Fruit fly (Drosophila melanogaster) whole organism, embryonic: ENCODE results near the gene cysu.
A peak's percentile ranks its signal among the peaks of the same experiment; 100 is the strongest.

Experiments
- Adf1 ChIP-seq: fragments of 200-800 bp; sonication (Bioruptor generic); IDR thresholded peaks from 2 replicates; pipeline ENCODE4 v1.3.6; 2022; ENCODE audit warnings: missing biosample characterization, missing genetic modification characterization
- CG10209 ChIP-seq: fragments of 200-800 bp; sonication (Bioruptor generic); optimal IDR thresholded peaks from 3 replicates; lab custom pipeline; 2017; ENCODE audit warnings: missing biosample characterization, mild to moderate bottlenecking, missing genetic modification characterization, missing genetic modification reagents
- CG10462 ChIP-seq: fragments of 200-800 bp; sonication (Bioruptor generic); optimal IDR thresholded peaks from 2 replicates; lab custom pipeline; 2016; ENCODE audit warnings: missing biosample characterization, missing genetic modification characterization
- CG12299 ChIP-seq: fragments of 200-800 bp; sonication (Bioruptor generic); optimal IDR thresholded peaks from 2 replicates; lab custom pipeline; 2018; ENCODE audit warnings: missing biosample characterization, mild to moderate bottlenecking, missing genetic modification characterization
- CG14710 ChIP-seq: fragments of 200-800 bp; sonication (Bioruptor generic); optimal IDR thresholded peaks from 3 replicates; lab custom pipeline; 2019; ENCODE audit warnings: missing biosample characterization, mild to moderate bottlenecking, missing genetic modification characterization, moderate library complexity
- CG14965 ChIP-seq: fragments of 200-800 bp; sonication (Bioruptor generic); optimal IDR thresholded peaks from 2 replicates; lab custom pipeline; 2016; ENCODE audit warnings: missing biosample characterization, missing genetic modification characterization, borderline replicate concordance
- CG31388 ChIP-seq: fragments of 200-800 bp; sonication (Bioruptor generic); optimal IDR thresholded peaks from 2 replicates; lab custom pipeline; 2016; ENCODE audit warnings: missing biosample characterization, missing genetic modification characterization
- CG34376 ChIP-seq: fragments of 200-800 bp; sonication (Bioruptor generic); optimal IDR thresholded peaks from 2 replicates; lab custom pipeline; 2018; ENCODE audit warnings: missing biosample characterization, mild to moderate bottlenecking, missing genetic modification characterization
- CG34422 ChIP-seq: fragments of 200-800 bp; sonication (Bioruptor generic); IDR thresholded peaks from 3 replicates; pipeline ENCODE4 v1.3.6; 2022; ENCODE audit warnings: missing biosample characterization, missing genetic modification characterization
- CG3995 ChIP-seq: fragments of 200-800 bp; sonication (Bioruptor generic); optimal IDR thresholded peaks from 3 replicates; lab custom pipeline; 2016; ENCODE audit warnings: missing biosample characterization, missing genetic modification characterization
- CG42726 ChIP-seq: fragments of 200-800 bp; sonication (Bioruptor generic); IDR thresholded peaks from 2 replicates; pipeline ENCODE4 v1.3.6; 2022; ENCODE audit warnings: missing biosample characterization, missing genetic modification characterization; ENCODE audit not compliant: partially characterized antibody
- CG4360 ChIP-seq: fragments of 200-800 bp; sonication (Bioruptor generic); IDR thresholded peaks from 2 replicates; pipeline ENCODE4 v1.3.6; 2022; ENCODE audit warnings: missing biosample characterization, missing genetic modification characterization
- CG4854 ChIP-seq: fragments of 200-800 bp; sonication (Bioruptor generic); optimal IDR thresholded peaks from 2 replicates; lab custom pipeline; 2016; ENCODE audit warnings: missing biosample characterization, missing genetic modification characterization, inconsistent platforms
- CG6175 ChIP-seq: fragments of 200-800 bp; sonication (Bioruptor generic); IDR thresholded peaks from 3 replicates; pipeline ENCODE4 v1.3.6; 2022; ENCODE audit warnings: missing biosample characterization, missing genetic modification characterization
- CG7839 ChIP-seq: fragments of 200-800 bp; sonication (Bioruptor generic); optimal IDR thresholded peaks from 3 replicates; lab custom pipeline; 2018; ENCODE audit warnings: missing biosample characterization, mild to moderate bottlenecking, missing genetic modification characterization, moderate library complexity
- CG7963 ChIP-seq: fragments of 200-800 bp; sonication (Bioruptor generic); IDR thresholded peaks from 3 replicates; pipeline ENCODE4 v1.3.6; 2022; ENCODE audit warnings: missing biosample characterization, missing genetic modification characterization; ENCODE audit not compliant: partially characterized antibody
- CG7987 ChIP-seq: fragments of 200-800 bp; sonication (Bioruptor generic); optimal IDR thresholded peaks from 2 replicates; lab custom pipeline; 2018; ENCODE audit warnings: missing biosample characterization, mild to moderate bottlenecking, missing genetic modification characterization, moderate library complexity
- CG8944 ChIP-seq: fragments of 200-800 bp; sonication (Bioruptor generic); optimal IDR thresholded peaks from 3 replicates; lab custom pipeline; 2016; ENCODE audit warnings: missing biosample characterization, missing genetic modification characterization
- CG9727 ChIP-seq: fragments of 200-800 bp; sonication (Bioruptor generic); optimal IDR thresholded peaks from 3 replicates; lab custom pipeline; 2017; ENCODE audit warnings: missing biosample characterization, mild to moderate bottlenecking, missing genetic modification characterization
- CkIIα-i1 ChIP-seq: fragments of 200-800 bp; sonication (Bioruptor generic); IDR thresholded peaks from 2 replicates; pipeline ENCODE4 v1.3.6; 2022; ENCODE audit warnings: missing biosample characterization, missing genetic modification characterization
- Deaf1 ChIP-seq: fragments of 200-800 bp; optimal IDR thresholded peaks from 3 replicates; lab custom pipeline; 2019; ENCODE audit warnings: missing biosample characterization, mild to moderate bottlenecking, missing genetic modification characterization, moderate library complexity
- Doc2 ChIP-seq: fragments of 200-800 bp; sonication (Bioruptor generic); IDR thresholded peaks from 2 replicates; pipeline ENCODE4 v1.3.6; 2022; ENCODE audit warnings: missing biosample characterization, missing genetic modification characterization
- E2f1 ChIP-seq: fragments of 200-800 bp; sonication (Bioruptor generic); IDR thresholded peaks from 2 replicates; pipeline ENCODE4 v1.3.6; 2022; ENCODE audit warnings: missing biosample characterization, missing genetic modification characterization
- Gsc ChIP-seq: fragments of 200-800 bp; sonication (Bioruptor generic); IDR thresholded peaks from 2 replicates; pipeline ENCODE4 v1.3.6; 2022; ENCODE audit warnings: missing biosample characterization, missing genetic modification characterization
- Rx ChIP-seq: fragments of 200-800 bp; sonication (Bioruptor generic); IDR thresholded peaks from 2 replicates; pipeline ENCODE4 v1.3.6; 2022; ENCODE audit warnings: missing biosample characterization, missing genetic modification characterization
- ab ChIP-seq: fragments of 200-800 bp; sonication (Bioruptor generic); optimal IDR thresholded peaks from 2 replicates; lab custom pipeline; 2016; ENCODE audit warnings: missing biosample characterization, missing genetic modification characterization
- bab2 ChIP-seq: fragments of 200-800 bp; sonication (Bioruptor generic); optimal IDR thresholded peaks from 2 replicates; lab custom pipeline; 2016; ENCODE audit warnings: missing biosample characterization, missing genetic modification characterization
- bowl ChIP-seq: fragments of 200-800 bp; sonication (Bioruptor generic); IDR thresholded peaks from 2 replicates; pipeline ENCODE4 v1.3.6; 2022; ENCODE audit warnings: missing biosample characterization, missing genetic modification characterization
- cato ChIP-seq: fragments of 200-800 bp; sonication (Bioruptor generic); optimal IDR thresholded peaks from 2 replicates; lab custom pipeline; 2016; ENCODE audit warnings: missing biosample characterization, missing genetic modification characterization, borderline replicate concordance
- dmrt11E ChIP-seq: fragments of 200-800 bp; sonication (Bioruptor generic); optimal IDR thresholded peaks from 3 replicates; lab custom pipeline; 2018; ENCODE audit warnings: missing biosample characterization, mild to moderate bottlenecking, missing genetic modification characterization, moderate library complexity
- dmrt99B ChIP-seq: fragments of 200-800 bp; sonication (Bioruptor generic); optimal IDR thresholded peaks from 2 replicates; lab custom pipeline; 2018; ENCODE audit warnings: missing biosample characterization, mild to moderate bottlenecking, missing genetic modification characterization, moderate library complexity
- gfzf ChIP-seq: fragments of 200-800 bp; sonication (Bioruptor generic); optimal IDR thresholded peaks from 2 replicates; lab custom pipeline; 2016; ENCODE audit warnings: missing biosample characterization, mild to moderate bottlenecking, missing genetic modification characterization, moderate library complexity
- gsb ChIP-seq: fragments of 200-800 bp; sonication (Bioruptor generic); IDR thresholded peaks from 2 replicates; pipeline ENCODE4 v1.3.6; 2022; ENCODE audit warnings: missing biosample characterization, missing genetic modification characterization
- hbn ChIP-seq: fragments of 200-800 bp; sonication (Bioruptor generic); IDR thresholded peaks from 2 replicates; pipeline ENCODE4 v1.3.6; 2022; ENCODE audit warnings: missing biosample characterization, missing genetic modification characterization; ENCODE audit not compliant: partially characterized antibody
- hth ChIP-seq: fragments of >200 bp; optimal IDR thresholded peaks from 2 replicates; lab custom pipeline; 2017; ENCODE audit warnings: inconsistent platforms
- lola ChIP-seq, 3 experiments: fragments of >200 bp in 2 of 3; fragments of 200-800 bp in 1 of 3; sonication (Bioruptor generic) in 1 of 3; optimal IDR thresholded peaks; 2 replicates each; lab custom pipeline; 2017 to 2019; ENCODE audit warnings: missing biosample characterization in 3 of 3, missing genetic modification characterization in 3 of 3, mild to moderate bottlenecking in 1 of 3, moderate library complexity in 1 of 3
- luna ChIP-seq: fragments of 200-800 bp; sonication (Bioruptor generic); optimal IDR thresholded peaks from 2 replicates; lab custom pipeline; 2016; ENCODE audit warnings: missing biosample characterization, missing genetic modification characterization
- nerfin-1 ChIP-seq: fragments of 200-800 bp; sonication (Bioruptor generic); optimal IDR thresholded peaks from 3 replicates; lab custom pipeline; 2019; ENCODE audit warnings: missing biosample characterization, mild to moderate bottlenecking, missing genetic modification characterization, moderate library complexity
- otp ChIP-seq: fragments of 200-800 bp; sonication (Bioruptor generic); IDR thresholded peaks from 3 replicates; pipeline ENCODE4, ENCODE4 v1.3.6; 2022; ENCODE audit warnings: missing biosample characterization, missing genetic modification characterization
- p53 ChIP-seq: fragments of 200-800 bp; sonication (Bioruptor generic); optimal IDR thresholded peaks from 2 replicates; lab custom pipeline; 2016; ENCODE audit warnings: missing biosample characterization, missing genetic modification characterization
- pros ChIP-seq: fragments of 200-800 bp; sonication (Bioruptor generic); optimal IDR thresholded peaks from 3 replicates; lab custom pipeline; 2019; ENCODE audit warnings: missing biosample characterization, mild to moderate bottlenecking, missing genetic modification characterization, moderate library complexity
- ranshi ChIP-seq: fragments of 200-800 bp; sonication (Bioruptor generic); IDR thresholded peaks from 2 replicates; pipeline ENCODE4 v1.3.6; 2022; ENCODE audit warnings: missing biosample characterization, missing genetic modification characterization
- scrt ChIP-seq: fragments of 200-800 bp; sonication (Bioruptor generic); optimal IDR thresholded peaks from 2 replicates; lab custom pipeline; 2018; ENCODE audit warnings: missing biosample characterization, mild to moderate bottlenecking, missing genetic modification characterization, moderate library complexity
- shn ChIP-seq: fragments of 200-800 bp; sonication (Bioruptor generic); optimal IDR thresholded peaks from 3 replicates; lab custom pipeline; 2016; ENCODE audit warnings: missing biosample characterization, missing genetic modification characterization
- sna ChIP-seq: fragments of 200-800 bp; sonication (Bioruptor generic); IDR thresholded peaks from 2 replicates; pipeline ENCODE4 v1.3.6; 2022; ENCODE audit warnings: missing biosample characterization, missing genetic modification characterization; ENCODE audit not compliant: partially characterized antibody
- tap ChIP-seq: fragments of 200-800 bp; optimal IDR thresholded peaks from 3 replicates; lab custom pipeline; 2019; ENCODE audit warnings: missing biosample characterization, mild to moderate bottlenecking, missing genetic modification characterization, moderate library complexity
- tgo ChIP-seq: fragments of 200-800 bp; sonication (Bioruptor generic); IDR thresholded peaks from 3 replicates; pipeline ENCODE4 v1.3.6; 2022; ENCODE audit warnings: missing biosample characterization, missing genetic modification characterization
- tin ChIP-seq: fragments of 200-800 bp; sonication (Bioruptor generic); optimal IDR thresholded peaks from 3 replicates; lab custom pipeline; 2016; ENCODE audit warnings: missing biosample characterization, missing genetic modification characterization
- tup ChIP-seq: fragments of 200-800 bp; sonication (Bioruptor generic); optimal IDR thresholded peaks from 2 replicates; lab custom pipeline; 2016; ENCODE audit warnings: missing biosample characterization, mild to moderate bottlenecking, missing genetic modification characterization, moderate library complexity
- yki ChIP-seq: fragments of >200 bp; optimal IDR thresholded peaks from 3 replicates; lab custom pipeline; 2018
- zen ChIP-seq: fragments of 200-800 bp; sonication (Bioruptor generic); optimal IDR thresholded peaks from 3 replicates; lab custom pipeline; 2018; ENCODE audit warnings: missing biosample characterization, mild to moderate bottlenecking, missing genetic modification characterization, moderate library complexity
- zfh2 ChIP-seq: fragments of 200-800 bp; sonication (Bioruptor generic); optimal IDR thresholded peaks from 2 replicates; lab custom pipeline; 2016; ENCODE audit warnings: missing biosample characterization, missing genetic modification characterization

cysu gene

DNA sequence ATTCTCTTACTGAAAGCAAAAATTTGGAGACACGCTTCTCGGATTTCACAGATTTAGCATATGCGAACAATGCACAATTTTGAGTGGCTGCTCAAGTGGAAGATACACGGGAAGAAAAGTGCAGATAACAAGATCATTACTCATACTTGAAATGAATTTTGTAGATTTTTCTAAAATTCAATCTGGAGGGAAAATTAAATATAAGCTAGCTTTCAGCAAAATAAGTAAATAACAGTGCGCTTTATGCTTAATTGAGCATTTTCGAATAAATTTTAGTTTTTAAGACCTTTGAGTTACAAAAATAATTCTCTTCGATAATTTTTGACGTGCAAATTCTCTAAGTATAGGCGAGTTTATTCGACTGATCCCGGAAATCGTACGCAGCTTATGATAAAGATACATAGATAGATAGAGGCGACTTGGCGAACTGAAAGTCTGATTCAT, 24.9 kb upstream of the cysu start (continued):
- TF ChIP-seq CG34376 (GFP tag; lab: Kevin White, UChicago) (no peak), hbn (GFP tag; lab: Robert Waterston, UW) (no peak), Deaf1 (tag; lab: Kevin White, UChicago) (peak; percentile 8), E2f1 (GFP tag; lab: Robert Waterston, UW) (peak; percentile 48; the same call in 1 of the 2 replicates), Gsc (GFP tag; lab: Robert Waterston, UW) (no peak), CG3995 (no peak), CG14965 (GFP tag; lab: Kevin White, UChicago) (no peak), bowl (GFP tag; lab: Robert Waterston, UW) (no peak), luna (GFP tag; lab: Kevin White, UChicago) (no peak), CG7987 (GFP tag; lab: Kevin White, UChicago) (no peak), CG7839 (tag; lab: Kevin White, UChicago) (peak; percentile 76), lola (GFP tag; optimal IDR thresholded peaks at IDR 0.05; lab: Kevin White, UChicago) (no peak), Adf1 (GFP tag; lab: Robert Waterston, UW) (no peak), CG4854 (GFP tag; lab: Kevin White, UChicago) (peak; percentile 34), CG6175 (GFP tag; lab: Robert Waterston, UW) (no peak), ranshi (GFP tag; lab: Robert Waterston, UW) (0 out of 2 replicates have a peak, but pooled peaks have one; percentile 16), cato (GFP tag; lab: Kevin White, UChicago) (no peak), tap (tag; lab: Kevin White, UChicago) (peak; percentile 17), CG9727 (GFP tag; lab: Kevin White, UChicago) (peak; percentile 57), tin (peak; percentile 57), CG14710 (tag; lab: Kevin White, UChicago) (peak; percentile 53), shn (no peak), zfh2 (GFP tag; lab: Kevin White, UChicago) (no peak), nerfin-1 (peak; percentile 49), zen (tag; lab: Kevin White, UChicago) (peak; percentile 51), sna (GFP tag; lab: Robert Waterston, UW) (no peak), dmrt11E (tag; lab: Kevin White, UChicago) (peak; percentile 5), scrt (GFP tag; lab: Kevin White, UChicago) (peak; percentile 13), CG4360 (no peak), CG8944 (peak; percentile 30), tgo (GFP tag; lab: Robert Waterston, UW) (no peak), p53 (peak; percentile 2), otp (no peak), CG12299 (tag; lab: Kevin White, UChicago) (no peak), CG42726 (GFP tag; lab: Robert Waterston, UW) (no peak), gfzf (GFP tag; lab: Kevin White, UChicago) (no peak), dmrt99B (tag; lab: Kevin White, UChicago) (peak; percentile 78), Rx (GFP tag; lab: Robert Waterston, UW) (no peak), CG10209 (no peak), pros (GFP tag; lab: Kevin White, UChicago) (no peak), yki (lab: Kevin White, UChicago) (no peak), CG7963 (GFP tag; lab: Robert Waterston, UW) (no peak), Doc2 (GFP tag; lab: Robert Waterston, UW) (no peak), bab2 (peak; percentile 58), CG10462 (no peak), tup (GFP tag; lab: Kevin White, UChicago) (no peak), CG31388 (GFP tag; lab: Kevin White, UChicago) (no peak), CG34422 (GFP tag; lab: Robert Waterston, UW) (peak; percentile 24; the same call in 1 of the 3 replicates), ab (GFP tag; lab: Kevin White, UChicago) (no peak), hth (no peak), gsb (GFP tag; lab: Robert Waterston, UW) (no peak), CkIIα-i1 (no peak)
